Worm (Caenorhabditis elegans): ENCODE results near the gene vglu-3.

- TF ChIP-seq flh-1 (GFP tag; optimal IDR thresholded peaks at IDR 0.05) (no peak), unc-120 (tag; optimal IDR thresholded peaks at IDR 0.05; ENCODE audit: poor library complexity, severe bottlenecking) (no peak)
Observed at ce11 chrIII:10314234-10314633, 14.1 kb downstream of the vglu-3 start.

Data from whole organism, mixed stage, embryonic.